Worm (Caenorhabditis elegans) whole organism, midembryonic: ENCODE results near the gene str-47.

Source experiments
- T22C8.4 ChIP-seq: fragments of 200-800 bp; sonication (Bioruptor generic); IDR thresholded peaks from 2 replicates; pipeline ENCODE4 v1.3.6; 2022; ENCODE audit warnings: missing genetic modification characterization, missing compliant biosample characterization
- cog-1 ChIP-seq: sonication (generic microtip); optimal IDR thresholded peaks from 2 replicates; lab custom pipeline; 2016; ENCODE audit warnings: missing genetic modification characterization, missing compliant biosample characterization
- flt-1 ChIP-seq: fragments of 200-800 bp; sonication (Bioruptor generic); IDR thresholded peaks from 2 replicates; pipeline ENCODE4 v1.3.6; 2022; ENCODE audit warnings: missing genetic modification characterization, missing compliant biosample characterization
- klf-2 ChIP-seq: fragments of 200-800 bp; sonication (Bioruptor generic); conservative IDR thresholded peaks from 2 replicates; pipeline ENCODE4 v1.3.6; 2022; ENCODE audit warnings: missing genetic modification reagents, missing genetic modification characterization, missing compliant biosample characterization
- med-1 ChIP-seq: sonication (generic microtip); optimal IDR thresholded peaks from 2 replicates; lab custom pipeline; 2017; ENCODE audit warnings: missing genetic modification characterization, mild to moderate bottlenecking, missing compliant biosample characterization, antibody characterized with exemption, missing genetic modification reagents; ENCODE audit not compliant: insufficient read depth
- ref-1 ChIP-seq: fragments of 200-800 bp; sonication (Bioruptor generic); conservative IDR thresholded peaks from 2 replicates; pipeline ENCODE4 v1.3.6; 2022; ENCODE audit warnings: missing genetic modification reagents, missing genetic modification characterization, missing compliant biosample characterization
- tab-1 ChIP-seq: fragments of 200-800 bp; sonication (Bioruptor generic); IDR thresholded peaks from 2 replicates; pipeline ENCODE4 v1.3.6; 2022; ENCODE audit warnings: missing genetic modification characterization, missing compliant biosample characterization
- ztf-23 ChIP-seq: fragments of 200-800 bp; sonication (Bioruptor generic); IDR thresholded peaks from 2 replicates; pipeline ENCODE4 v1.3.6; 2022; ENCODE audit warnings: missing genetic modification reagents, missing genetic modification characterization, missing compliant biosample characterization
- ztf-29 ChIP-seq: fragments of 200-800 bp; sonication (Bioruptor generic); IDR thresholded peaks from 2 replicates; pipeline ENCODE4 v1.3.6; 2022; ENCODE audit warnings: missing genetic modification reagents, missing genetic modification characterization, missing compliant biosample characterization

The str-47 gene

ce11 chrV:7683907-7684655, 38.5 kb downstream of the str-47 start, which contains the start of gene sre-11:
sre-11 (minus strand) TSS chrV:7683957.
- TF ChIP-seq flt-1 (GFP tag; lab: Robert Waterston, UW), result no peak
- TF ChIP-seq klf-2, result no peak
- TF ChIP-seq T22C8.4, result no peak
- TF ChIP-seq ztf-23 (GFP tag; lab: Robert Waterston, UW), result no peak
- no peak for TF ChIP-seq ref-1 (GFP tag; lab: Robert Waterston, UW)
- TF ChIP-seq cog-1 (tag; lab: Kevin White, UChicago), result no peak
- TF ChIP-seq tab-1 (GFP tag; lab: Robert Waterston, UW), result no peak
- TF ChIP-seq med-1 (GFP tag; lab: Kevin White, UChicago), result no peak
- TF ChIP-seq ztf-29 (GFP tag; lab: Robert Waterston, UW), result no peak

ce11 chrV:7686189-7686588, 40.6 kb downstream of the str-47 start, which contains the start of the genes nhr-94 and nhr-152:
nhr-94 (minus strand) TSS chrV:7686335.
nhr-152 (plus strand) TSS chrV:7686350.
- TF ChIP-seq cog-1 (tag; lab: Kevin White, UChicago), result no peak
- TF ChIP-seq ztf-29 (GFP tag; lab: Robert Waterston, UW), result no peak
- TF ChIP-seq flt-1 (GFP tag; lab: Robert Waterston, UW), result no peak
- TF ChIP-seq tab-1 (GFP tag; lab: Robert Waterston, UW), result no peak
- no peak for TF ChIP-seq T22C8.4
- no peak for TF ChIP-seq ref-1 (GFP tag; lab: Robert Waterston, UW)
- TF ChIP-seq med-1 (GFP tag; lab: Kevin White, UChicago), result no peak
- TF ChIP-seq klf-2, result no peak
- no peak for TF ChIP-seq ztf-23 (GFP tag; lab: Robert Waterston, UW)

ce11 chrV:7689888-7690287, 44.3 kb downstream of the str-47 start, which contains the start of gene C12D5.9:
C12D5.9 (minus strand) TSS chrV:7689988.
- no peak for TF ChIP-seq med-1 (GFP tag; lab: Kevin White, UChicago)
- TF ChIP-seq T22C8.4, result no peak
- no peak for TF ChIP-seq tab-1 (GFP tag; lab: Robert Waterston, UW)
- no peak for TF ChIP-seq ztf-23 (GFP tag; lab: Robert Waterston, UW)
- TF ChIP-seq flt-1 (GFP tag; lab: Robert Waterston, UW), result no peak

- TF ChIP-seq tab-1 (GFP tag; lab: Robert Waterston, UW) (no peak), cog-1 (tag; lab: Kevin White, UChicago) (no peak), ztf-29 (GFP tag; lab: Robert Waterston, UW) (no peak), klf-2 (no peak), ztf-23 (GFP tag; lab: Robert Waterston, UW) (no peak), med-1 (GFP tag; lab: Kevin White, UChicago) (no peak), flt-1 (GFP tag; lab: Robert Waterston, UW) (no peak), T22C8.4 (no peak), ref-1 (GFP tag; lab: Robert Waterston, UW) (no peak)
Observed at ce11 chrV:7690637-7691036, 45.1 kb downstream of the str-47 start.

ce11 chrV:7693394-7693793, 47.8 kb downstream of the str-47 start, which contains the start of gene C12D5.10:
C12D5.10 (minus strand) TSS chrV:7693494.
- no peak for TF ChIP-seq tab-1 (GFP tag; lab: Robert Waterston, UW)
- no peak for TF ChIP-seq klf-2
- no peak for TF ChIP-seq ref-1 (GFP tag; lab: Robert Waterston, UW)
- TF ChIP-seq ztf-23 (GFP tag; lab: Robert Waterston, UW), result no peak
- no peak for TF ChIP-seq flt-1 (GFP tag; lab: Robert Waterston, UW)
- TF ChIP-seq T22C8.4, result no peak
- no peak for TF ChIP-seq med-1 (GFP tag; lab: Kevin White, UChicago)
- TF ChIP-seq ztf-29 (GFP tag; lab: Robert Waterston, UW), result no peak
- no peak for TF ChIP-seq cog-1 (tag; lab: Kevin White, UChicago)
